Worm (Caenorhabditis elegans) whole organism, young adult: ENCODE measurements around the gene enri-1.

Experiments
- B0019.2 ChIP-seq: fragments of 200-800 bp; sonication (Bioruptor generic); conservative IDR thresholded peaks from 2 replicates; pipeline ENCODE4 v1.3.6; 2022; ENCODE audit warnings: missing genetic modification reagents, missing genetic modification characterization, missing compliant biosample characterization
- B0035.1 ChIP-seq: sonication (generic microtip); optimal IDR thresholded peaks from 2 replicates; lab custom pipeline; 2016; ENCODE audit warnings: missing genetic modification characterization, mild to moderate bottlenecking, missing compliant biosample characterization, missing genotype, missing genetic modification reagents
- F55B11.4 ChIP-seq: sonication (generic microtip); optimal IDR thresholded peaks from 2 replicates; lab custom pipeline; 2016; ENCODE audit warnings: missing compliant biosample characterization, missing genetic modification characterization, borderline replicate concordance; ENCODE audit not compliant: insufficient read depth
- F57A8.1 ChIP-seq: fragments of 200-800 bp; sonication (Bioruptor generic); optimal IDR thresholded peaks from 2 replicates; lab custom pipeline; 2018; ENCODE audit warnings: mild to moderate bottlenecking, missing genetic modification characterization, moderate library complexity, missing compliant biosample characterization
- K12H6.12 ChIP-seq: fragments of 200-800 bp; sonication (Bioruptor generic); optimal IDR thresholded peaks from 2 replicates; lab custom pipeline; 2018; ENCODE audit warnings: mild to moderate bottlenecking, missing genetic modification characterization, missing compliant biosample characterization
- Y53F4B.3 ChIP-seq: fragments of 200-800 bp; sonication (Bioruptor generic); IDR thresholded peaks from 2 replicates; pipeline ENCODE4 v1.3.6; 2022; ENCODE audit warnings: missing genetic modification reagents, missing genetic modification characterization, missing compliant biosample characterization
- Y95B8A.8 ChIP-seq: fragments of 200-800 bp; sonication (Bioruptor generic); IDR thresholded peaks from 2 replicates; pipeline ENCODE4 v1.3.6; 2022; ENCODE audit warnings: missing genetic modification reagents, missing genetic modification characterization, missing compliant biosample characterization
- aptf-2 ChIP-seq: fragments of 200-800 bp; sonication (Bioruptor generic); conservative IDR thresholded peaks from 2 replicates; pipeline ENCODE4 v1.3.6; 2022; ENCODE audit warnings: missing genetic modification reagents, missing genetic modification characterization, missing compliant biosample characterization
- atf-7 ChIP-seq: sonication (generic microtip); optimal IDR thresholded peaks from 2 replicates; lab custom pipeline; 2017; ENCODE audit warnings: mild to moderate bottlenecking, missing genetic modification characterization, missing compliant biosample characterization
- attf-6 ChIP-seq: fragments of 200-800 bp; sonication (Bioruptor generic); IDR thresholded peaks from 2 replicates; pipeline ENCODE4 v1.3.6; 2022; ENCODE audit warnings: missing genetic modification reagents, missing genetic modification characterization, missing compliant biosample characterization
- cebp-1 ChIP-seq, 2 experiments: fragments of 200-800 bp in 1 of 2; sonication (Bioruptor generic) in 1 of 2; sonication (generic microtip) in 1 of 2; IDR thresholded peaks in 1 of 2; optimal IDR thresholded peaks in 1 of 2; 2 replicates each; pipeline versions ENCODE4 v1.3.6 to Lab custom; 2017 to 2022; ENCODE audit warnings: missing compliant biosample characterization in 2 of 2, missing genetic modification characterization in 2 of 2, mild to moderate bottlenecking in 1 of 2, missing genetic modification reagents in 1 of 2, moderate library complexity in 1 of 2
- ceh-91 ChIP-seq: fragments of 200-800 bp; sonication (Bioruptor generic); IDR thresholded peaks from 2 replicates; pipeline ENCODE4 v1.3.6; 2022; ENCODE audit warnings: missing genetic modification reagents, missing genetic modification characterization, missing compliant biosample characterization
- die-1 ChIP-seq: sonication (generic microtip); optimal IDR thresholded peaks from 2 replicates; lab custom pipeline; 2016; ENCODE audit warnings: missing genotype, mild to moderate bottlenecking, missing genetic modification characterization, missing compliant biosample characterization
- dox-1 ChIP-seq: fragments of 200-800 bp; sonication (Bioruptor generic); IDR thresholded peaks from 2 replicates; pipeline ENCODE4 v1.3.6; 2022; ENCODE audit warnings: missing genetic modification reagents, missing genetic modification characterization, missing compliant biosample characterization
- dpff-1 ChIP-seq: sonication (generic microtip); optimal IDR thresholded peaks from 2 replicates; lab custom pipeline; 2017; ENCODE audit warnings: mild to moderate bottlenecking, missing genetic modification characterization, missing compliant biosample characterization
- efl-1 ChIP-seq: fragments of 150-350 bp; optimal IDR thresholded peaks from 2 replicates; lab custom pipeline; 2014; ENCODE audit warnings: missing biosample characterization, missing genetic modification reagents, missing genetic modification characterization
- egl-44 ChIP-seq: fragments of 200-800 bp; sonication (Bioruptor generic); IDR thresholded peaks from 2 replicates; pipeline ENCODE4 v1.3.6; 2022; ENCODE audit warnings: missing genetic modification reagents, missing genetic modification characterization, missing compliant biosample characterization
- egrh-3 ChIP-seq: fragments of 200-800 bp; sonication (Bioruptor generic); IDR thresholded peaks from 2 replicates; pipeline ENCODE4 v1.3.6; 2022; ENCODE audit warnings: missing genetic modification reagents, missing genetic modification characterization, missing compliant biosample characterization
- hlh-12 ChIP-seq: sonication (generic microtip); optimal IDR thresholded peaks from 2 replicates; lab custom pipeline; 2016; ENCODE audit warnings: missing genetic modification characterization, missing compliant biosample characterization
- let-526 ChIP-seq: fragments of 200-800 bp; sonication (Bioruptor generic); IDR thresholded peaks from 2 replicates; pipeline ENCODE4 v1.3.6; 2022; ENCODE audit warnings: missing genetic modification reagents, missing genetic modification characterization, missing compliant biosample characterization
- let-607 ChIP-seq, 2 experiments: fragments of 200-800 bp in 1 of 2; sonication (Bioruptor generic) in 1 of 2; sonication (generic microtip) in 1 of 2; optimal IDR thresholded peaks; 2 replicates each; lab custom pipeline; 2016 to 2018; ENCODE audit warnings: mild to moderate bottlenecking in 2 of 2, missing compliant biosample characterization in 2 of 2, missing genetic modification characterization in 2 of 2, moderate library complexity in 2 of 2, missing genotype in 1 of 2
- lin-35 ChIP-seq, 3 experiments: fragments of 150-350 bp in 2 of 3; sonication (generic microtip) in 1 of 3; optimal IDR thresholded peaks; 2 replicates each; lab custom pipeline; 2014 to 2018; ENCODE audit warnings: missing biosample characterization in 3 of 3, missing genetic modification characterization in 3 of 3, missing genetic modification reagents in 3 of 3
- lin-54 ChIP-seq: fragments of 200-800 bp; sonication (Bioruptor generic); optimal IDR thresholded peaks from 2 replicates; lab custom pipeline; 2018; ENCODE audit warnings: mild to moderate bottlenecking, missing genetic modification characterization, missing compliant biosample characterization
- mel-28 ChIP-seq: sonication (generic microtip); optimal IDR thresholded peaks from 2 replicates; lab custom pipeline; 2016; ENCODE audit warnings: borderline replicate concordance, mild to moderate bottlenecking, missing genetic modification characterization, missing compliant biosample characterization
- mes-4 ChIP-seq: sonication (generic microtip); optimal IDR thresholded peaks from 2 replicates; lab custom pipeline; 2016; ENCODE audit warnings: missing genotype, missing genetic modification characterization, missing compliant biosample characterization
- nhr-27 ChIP-seq: fragments of 200-800 bp; sonication (Bioruptor generic); optimal IDR thresholded peaks from 2 replicates; lab custom pipeline; 2018; ENCODE audit warnings: mild to moderate bottlenecking, missing genetic modification characterization, moderate library complexity, missing compliant biosample characterization
- pbrm-1 ChIP-seq: fragments of 200-800 bp; sonication (Bioruptor generic); IDR thresholded peaks from 2 replicates; pipeline ENCODE4 v1.3.6; 2022; ENCODE audit warnings: missing genetic modification reagents, missing genetic modification characterization, missing compliant biosample characterization
- snpc-1.1 ChIP-seq: sonication (generic microtip); optimal IDR thresholded peaks from 2 replicates; lab custom pipeline; 2017; ENCODE audit warnings: missing genetic modification characterization, mild to moderate bottlenecking, missing compliant biosample characterization, antibody characterized with exemption, moderate library complexity, missing genotype, missing genetic modification reagents; ENCODE audit not compliant: insufficient read depth
- unc-62 ChIP-seq: fragments of 150-350 bp; optimal IDR thresholded peaks from 2 replicates; lab custom pipeline; 2014; ENCODE audit warnings: missing biosample characterization, missing genetic modification reagents, missing genetic modification characterization
- xnd-1 ChIP-seq: sonication (generic microtip); optimal IDR thresholded peaks from 2 replicates; lab custom pipeline; 2016; ENCODE audit warnings: missing genotype, missing genetic modification reagents, missing genetic modification characterization, missing compliant biosample characterization
- zfh-2 ChIP-seq: fragments of 200-800 bp; sonication (Bioruptor generic); conservative IDR thresholded peaks from 2 replicates; pipeline ENCODE4 v1.3.6; 2022; ENCODE audit warnings: missing genetic modification reagents, missing genetic modification characterization, missing compliant biosample characterization
- ztf-18 ChIP-seq: sonication (generic microtip); optimal IDR thresholded peaks from 2 replicates; lab custom pipeline; 2016; ENCODE audit warnings: missing genotype, mild to moderate bottlenecking, missing genetic modification characterization, missing compliant biosample characterization

Gene enri-1

DNA sequence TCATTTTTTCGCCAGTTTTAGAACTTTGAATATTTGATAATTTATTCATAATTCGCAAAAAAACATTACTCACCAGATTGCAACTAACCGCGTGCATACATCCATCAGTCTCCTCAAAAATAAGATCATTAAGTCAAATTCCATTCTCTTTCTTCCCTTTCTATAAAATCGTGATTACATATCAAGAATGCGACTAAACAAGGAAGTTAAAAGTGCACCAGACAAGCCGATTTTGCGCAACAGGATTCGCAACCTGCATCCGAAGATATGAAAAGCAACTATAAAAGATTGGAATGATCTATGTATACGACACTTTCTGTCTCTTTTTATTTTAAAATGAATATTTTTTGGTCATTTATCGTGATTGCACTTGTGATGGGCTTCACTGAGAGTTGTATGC is 27.5 kb upstream of the enri-1 start, which contains the start of gene hpo-25:
Gene hpo-25 (plus strand): TSS at position 301 of the 400 bp plus-strand sequence.
- TF ChIP-seq efl-1 (GFP tag; lab: Kevin White, UChicago) (no peak), ztf-18 (tag; lab: Kevin White, UChicago) (no peak), dox-1 (no peak)

- TF ChIP-seq egrh-3 (GFP tag; lab: Robert Waterston, UW) (no peak), die-1 (no peak), attf-6 (no peak), snpc-1.1 (tag; lab: Kevin White, UChicago) (no peak), K12H6.12 (tag; lab: Kevin White, UChicago) (no peak), lin-54 (GFP tag; lab: Kevin White, UChicago) (no peak), hlh-12 (tag; lab: Kevin White, UChicago) (no peak), dpff-1 (no peak), mes-4 (tag; lab: Kevin White, UChicago) (no peak), let-607 (tag; optimal IDR thresholded peaks at IDR 0.05; lab: Kevin White, UChicago) (no peak), pbrm-1 (no peak), atf-7 (tag; lab: Kevin White, UChicago) (no peak), lin-35 (GFP tag; optimal IDR thresholded peaks at IDR 0.05; lab: Kevin White, UChicago) (no peak), Y95B8A.8 (no peak)
These were observed 25.4 kb upstream of the enri-1 start, which contains the start of the genes F43C11.12 and F16G10.5 for ce11 chrII:2366623-2367365. TSS of gene F43C11.12 (minus strand) at chrII:2366723. TSS of gene F16G10.5 (plus strand) at chrII:2367315.

ce11 chrII:2363673-2364072 is 22.3 kb upstream of the enri-1 start, which contains the start of gene F43C11.11:
TSS of gene F43C11.11 (minus strand) at chrII:2363773.
- no peak for TF ChIP-seq F55B11.4
- TF ChIP-seq unc-62 = no peak
- TF ChIP-seq lin-54 (GFP tag; lab: Kevin White, UChicago) = no peak
- TF ChIP-seq egl-44 (GFP tag; lab: Robert Waterston, UW) = no peak
- no peak for TF ChIP-seq cebp-1 (GFP tag; IDR thresholded peaks at IDR 0.05; lab: Robert Waterston, UW)
- TF ChIP-seq cebp-1 (tag; optimal IDR thresholded peaks at IDR 0.05; lab: Kevin White, UChicago) = no peak
- TF ChIP-seq xnd-1 (tag; lab: Kevin White, UChicago) = no peak
- TF ChIP-seq aptf-2 (GFP tag; lab: Robert Waterston, UW) = no peak
- TF ChIP-seq nhr-27 (tag; lab: Kevin White, UChicago) = no peak
- no peak for TF ChIP-seq zfh-2 (GFP tag; lab: Robert Waterston, UW)
- no peak for TF ChIP-seq snpc-1.1 (tag; lab: Kevin White, UChicago)
- TF ChIP-seq ztf-18 (tag; lab: Kevin White, UChicago) = no peak
- TF ChIP-seq mel-28 (tag; lab: Kevin White, UChicago) = no peak
- no peak for TF ChIP-seq mes-4 (tag; lab: Kevin White, UChicago)
- no peak for TF ChIP-seq let-526 (GFP tag; lab: Robert Waterston, UW)
- no peak for TF ChIP-seq B0019.2 (GFP tag; lab: Robert Waterston, UW)
- TF ChIP-seq B0035.1 = no peak
- TF ChIP-seq Y53F4B.3 = no peak
- no peak for TF ChIP-seq F57A8.1
- no peak for TF ChIP-seq ceh-91 (GFP tag; lab: Robert Waterston, UW)
